Fruit fly (Drosophila melanogaster) whole organism, embryonic: Measurements from ENCODE around the gene ND-24.
A peak's percentile ranks its signal among the peaks of the same experiment; 100 is the strongest.

Experiments
- Abd-B ChIP-seq: fragments of 200-800 bp; sonication (Bioruptor generic); optimal IDR thresholded peaks from 2 replicates; lab custom pipeline; 2018; ENCODE audit warnings: missing biosample characterization, mild to moderate bottlenecking, missing genetic modification characterization, moderate library complexity
- CG10147 ChIP-seq: fragments of 200-800 bp; sonication (Bioruptor generic); optimal IDR thresholded peaks from 2 replicates; lab custom pipeline; 2019; ENCODE audit warnings: missing biosample characterization, mild to moderate bottlenecking, missing genetic modification characterization, moderate library complexity
- CG10267 ChIP-seq: fragments of 200-800 bp; sonication (Bioruptor generic); optimal IDR thresholded peaks from 2 replicates; lab custom pipeline; 2018; ENCODE audit warnings: missing biosample characterization, mild to moderate bottlenecking, missing genetic modification characterization, moderate library complexity
- CG12391 ChIP-seq: fragments of 200-800 bp; sonication (Bioruptor generic); optimal IDR thresholded peaks from 3 replicates; lab custom pipeline; 2018; ENCODE audit warnings: missing biosample characterization, mild to moderate bottlenecking, missing genetic modification characterization, moderate library complexity
- CG12659 ChIP-seq: fragments of 200-800 bp; sonication (Bioruptor generic); optimal IDR thresholded peaks from 3 replicates; lab custom pipeline; 2017; ENCODE audit warnings: mild to moderate bottlenecking, missing biosample characterization, missing genetic modification reagents, missing genetic modification characterization
- CG12942 ChIP-seq: fragments of 200-800 bp; sonication (Bioruptor generic); optimal IDR thresholded peaks from 3 replicates; lab custom pipeline; 2016; ENCODE audit warnings: missing biosample characterization, missing genetic modification characterization
- CG14441 ChIP-seq: fragments of 200-800 bp; sonication (Bioruptor generic); IDR thresholded peaks from 2 replicates; pipeline ENCODE4 v1.3.6; 2022; ENCODE audit warnings: missing biosample characterization, missing genetic modification characterization
- CG14860 ChIP-seq: fragments of 200-800 bp; sonication (Bioruptor generic); IDR thresholded peaks from 3 replicates; pipeline ENCODE4 v1.3.6; 2022; ENCODE audit warnings: missing biosample characterization, missing genetic modification characterization; ENCODE audit not compliant: partially characterized antibody
- CG14965 ChIP-seq: fragments of 200-800 bp; sonication (Bioruptor generic); optimal IDR thresholded peaks from 2 replicates; lab custom pipeline; 2016; ENCODE audit warnings: missing biosample characterization, missing genetic modification characterization, borderline replicate concordance
- CG15073 ChIP-seq: fragments of 200-800 bp; sonication (Bioruptor generic); optimal IDR thresholded peaks from 2 replicates; lab custom pipeline; 2016; ENCODE audit warnings: missing biosample characterization, missing genetic modification characterization
- CG31441 ChIP-seq: fragments of 200-800 bp; sonication (Bioruptor generic); IDR thresholded peaks from 2 replicates; pipeline ENCODE4 v1.3.6; 2022; ENCODE audit warnings: missing biosample characterization, missing genetic modification characterization
- CG3838 ChIP-seq: fragments of 200-800 bp; sonication (Bioruptor generic); optimal IDR thresholded peaks from 3 replicates; lab custom pipeline; 2016; ENCODE audit warnings: missing biosample characterization, missing genetic modification characterization
- CG5245 ChIP-seq: fragments of 200-800 bp; sonication (Bioruptor generic); optimal IDR thresholded peaks from 3 replicates; lab custom pipeline; 2016; ENCODE audit warnings: missing biosample characterization, missing genetic modification characterization
- CG8944 ChIP-seq: fragments of 200-800 bp; sonication (Bioruptor generic); optimal IDR thresholded peaks from 3 replicates; lab custom pipeline; 2016; ENCODE audit warnings: missing biosample characterization, missing genetic modification characterization
- CG9437 ChIP-seq: fragments of 200-800 bp; sonication (Bioruptor generic); optimal IDR thresholded peaks from 2 replicates; lab custom pipeline; 2018; ENCODE audit warnings: missing biosample characterization, mild to moderate bottlenecking, missing genetic modification characterization
- CG9817 ChIP-seq: fragments of 200-800 bp; sonication (Bioruptor generic); optimal IDR thresholded peaks from 2 replicates; lab custom pipeline; 2018; ENCODE audit warnings: missing biosample characterization, mild to moderate bottlenecking, missing genetic modification characterization, moderate library complexity
- D19B ChIP-seq: fragments of 200-800 bp; sonication (Bioruptor generic); optimal IDR thresholded peaks from 2 replicates; lab custom pipeline; 2017; ENCODE audit warnings: missing biosample characterization, mild to moderate bottlenecking, missing genetic modification characterization
- Dfd ChIP-seq, 2 experiments: fragments of >200 bp; optimal IDR thresholded peaks; 2 replicates each; lab custom pipeline; 2017; ENCODE audit warnings: missing biosample characterization in 2 of 2, missing genetic modification characterization in 2 of 2
- Dip2 ChIP-seq: fragments of 200-800 bp; sonication (Bioruptor generic); IDR thresholded peaks from 2 replicates; pipeline ENCODE4 v1.3.6; 2022; ENCODE audit warnings: missing biosample characterization, missing genetic modification characterization
- Dref ChIP-seq: fragments of 200-800 bp; sonication (Bioruptor generic); IDR thresholded peaks from 2 replicates; pipeline ENCODE4 v1.3.6; 2022; ENCODE audit warnings: missing biosample characterization, missing genetic modification characterization
- Fer3 ChIP-seq: fragments of 200-800 bp; sonication (Bioruptor generic); optimal IDR thresholded peaks from 2 replicates; lab custom pipeline; 2018; ENCODE audit warnings: missing biosample characterization, mild to moderate bottlenecking, missing genetic modification characterization, moderate library complexity
- HHEX ChIP-seq: fragments of 200-800 bp; sonication (Bioruptor generic); optimal IDR thresholded peaks from 3 replicates; lab custom pipeline; 2017; ENCODE audit warnings: missing biosample characterization, mild to moderate bottlenecking, missing genetic modification characterization, missing genetic modification reagents
- Hmx ChIP-seq: fragments of 200-800 bp; sonication (Bioruptor generic); optimal IDR thresholded peaks from 2 replicates; lab custom pipeline; 2016; ENCODE audit warnings: missing biosample characterization, missing genetic modification characterization
- Myb ChIP-seq: fragments of 200-800 bp; sonication (Bioruptor generic); optimal IDR thresholded peaks from 2 replicates; lab custom pipeline; 2016; ENCODE audit warnings: missing biosample characterization, missing genetic modification characterization
- Xrp1 ChIP-seq: fragments of 200-800 bp; sonication (Bioruptor generic); IDR thresholded peaks from 2 replicates; pipeline ENCODE4 v1.3.6; 2022; ENCODE audit warnings: missing biosample characterization, missing genetic modification characterization
- ato ChIP-seq: fragments of 200-800 bp; sonication (Bioruptor generic); IDR thresholded peaks from 2 replicates; pipeline ENCODE4 v1.3.6; 2022; ENCODE audit warnings: missing biosample characterization, missing genetic modification characterization; ENCODE audit not compliant: partially characterized antibody
- croc ChIP-seq: fragments of 200-800 bp; sonication (Bioruptor generic); conservative IDR thresholded peaks from 3 replicates; pipeline ENCODE4 v1.3.6; 2022; ENCODE audit warnings: missing biosample characterization, missing genetic modification characterization
- danr ChIP-seq: fragments of 200-800 bp; sonication (Bioruptor generic); IDR thresholded peaks from 2 replicates; pipeline ENCODE4 v1.3.6; 2022; ENCODE audit warnings: missing biosample characterization, missing genetic modification characterization
- dmrt11E ChIP-seq: fragments of 200-800 bp; sonication (Bioruptor generic); optimal IDR thresholded peaks from 3 replicates; lab custom pipeline; 2018; ENCODE audit warnings: missing biosample characterization, mild to moderate bottlenecking, missing genetic modification characterization, moderate library complexity
- grau ChIP-seq: fragments of 200-800 bp; optimal IDR thresholded peaks from 3 replicates; lab custom pipeline; 2019; ENCODE audit warnings: missing biosample characterization, mild to moderate bottlenecking, missing genetic modification characterization, moderate library complexity
- hbn ChIP-seq: fragments of 200-800 bp; sonication (Bioruptor generic); IDR thresholded peaks from 2 replicates; pipeline ENCODE4 v1.3.6; 2022; ENCODE audit warnings: missing biosample characterization, missing genetic modification characterization; ENCODE audit not compliant: partially characterized antibody
- inv ChIP-seq: fragments of 200-800 bp; sonication (Bioruptor generic); IDR thresholded peaks from 2 replicates; pipeline ENCODE4 v1.3.6; 2022; ENCODE audit warnings: missing biosample characterization, missing genetic modification characterization; ENCODE audit not compliant: partially characterized antibody
- jigr1 ChIP-seq: fragments of 200-800 bp; sonication (Bioruptor generic); IDR thresholded peaks from 3 replicates; pipeline ENCODE4 v1.3.6; 2022; ENCODE audit warnings: missing biosample characterization, missing genetic modification characterization
- kni ChIP-seq: fragments of 200-800 bp; sonication (Bioruptor generic); optimal IDR thresholded peaks from 3 replicates; lab custom pipeline; 2017; ENCODE audit warnings: mild to moderate bottlenecking, missing biosample characterization, missing genetic modification reagents, missing genetic modification characterization
- lmd ChIP-seq: fragments of 200-800 bp; sonication (Bioruptor generic); IDR thresholded peaks from 2 replicates; pipeline ENCODE4 v1.3.6; 2022; ENCODE audit warnings: missing biosample characterization, missing genetic modification characterization
- lola ChIP-seq, 3 experiments: fragments of >200 bp in 2 of 3; fragments of 200-800 bp in 1 of 3; sonication (Bioruptor generic) in 1 of 3; optimal IDR thresholded peaks; 2 replicates each; lab custom pipeline; 2017 to 2019; ENCODE audit warnings: missing biosample characterization in 3 of 3, missing genetic modification characterization in 3 of 3, mild to moderate bottlenecking in 1 of 3, moderate library complexity in 1 of 3
- mirr ChIP-seq: fragments of 200-800 bp; sonication (Bioruptor generic); optimal IDR thresholded peaks from 3 replicates; lab custom pipeline; 2018; ENCODE audit warnings: missing biosample characterization, mild to moderate bottlenecking, missing genetic modification characterization
- nerfin-2 ChIP-seq: fragments of 200-800 bp; sonication (Bioruptor generic); IDR thresholded peaks from 2 replicates; pipeline ENCODE4 v1.3.6; 2022; ENCODE audit warnings: missing biosample characterization, missing genetic modification characterization; ENCODE audit not compliant: partially characterized antibody
- pum ChIP-seq: fragments of 200-800 bp; sonication (Bioruptor generic); optimal IDR thresholded peaks from 2 replicates; lab custom pipeline; 2016; ENCODE audit warnings: missing biosample characterization, missing genetic modification characterization
- repo ChIP-seq: fragments of 200-800 bp; sonication (Bioruptor generic); optimal IDR thresholded peaks from 2 replicates; lab custom pipeline; 2016; ENCODE audit warnings: missing biosample characterization, missing genetic modification characterization
- sens ChIP-seq: fragments of 200-800 bp; sonication (Bioruptor generic); peaks from one replicate; lab custom pipeline; 2016; ENCODE audit warnings: missing biosample characterization, missing genetic modification characterization
- seq ChIP-seq: fragments of 200-800 bp; sonication (Bioruptor generic); IDR thresholded peaks from 2 replicates; pipeline ENCODE4 v1.3.6; 2022; ENCODE audit warnings: missing biosample characterization, missing genetic modification characterization
- sim ChIP-seq: fragments of 200-800 bp; sonication (Bioruptor generic); IDR thresholded peaks from 2 replicates; pipeline ENCODE4 v1.3.6; 2022; ENCODE audit warnings: missing biosample characterization, missing genetic modification characterization
- stc ChIP-seq: fragments of 200-800 bp; sonication (Bioruptor generic); IDR thresholded peaks from 2 replicates; pipeline ENCODE4 v1.3.6; 2022; ENCODE audit warnings: missing biosample characterization, missing genetic modification characterization
- tio ChIP-seq: fragments of 200-800 bp; sonication (Bioruptor generic); optimal IDR thresholded peaks from 2 replicates; lab custom pipeline; 2017; ENCODE audit warnings: missing biosample characterization, missing genetic modification characterization, inconsistent platforms
- trem ChIP-seq: fragments of 200-800 bp; optimal IDR thresholded peaks from 3 replicates; lab custom pipeline; 2019; ENCODE audit warnings: missing biosample characterization, mild to moderate bottlenecking, missing genetic modification characterization, moderate library complexity
- trh ChIP-seq: fragments of 200-800 bp; sonication (Bioruptor generic); optimal IDR thresholded peaks from 2 replicates; lab custom pipeline; 2016; ENCODE audit warnings: missing biosample characterization, missing genetic modification characterization

Gene ND-24

dm6 chrX:17625833-17626232 lies 6.1 kb upstream of the ND-24 start (continued):
- TF ChIP-seq mirr = peak; percentile 30

DNA sequence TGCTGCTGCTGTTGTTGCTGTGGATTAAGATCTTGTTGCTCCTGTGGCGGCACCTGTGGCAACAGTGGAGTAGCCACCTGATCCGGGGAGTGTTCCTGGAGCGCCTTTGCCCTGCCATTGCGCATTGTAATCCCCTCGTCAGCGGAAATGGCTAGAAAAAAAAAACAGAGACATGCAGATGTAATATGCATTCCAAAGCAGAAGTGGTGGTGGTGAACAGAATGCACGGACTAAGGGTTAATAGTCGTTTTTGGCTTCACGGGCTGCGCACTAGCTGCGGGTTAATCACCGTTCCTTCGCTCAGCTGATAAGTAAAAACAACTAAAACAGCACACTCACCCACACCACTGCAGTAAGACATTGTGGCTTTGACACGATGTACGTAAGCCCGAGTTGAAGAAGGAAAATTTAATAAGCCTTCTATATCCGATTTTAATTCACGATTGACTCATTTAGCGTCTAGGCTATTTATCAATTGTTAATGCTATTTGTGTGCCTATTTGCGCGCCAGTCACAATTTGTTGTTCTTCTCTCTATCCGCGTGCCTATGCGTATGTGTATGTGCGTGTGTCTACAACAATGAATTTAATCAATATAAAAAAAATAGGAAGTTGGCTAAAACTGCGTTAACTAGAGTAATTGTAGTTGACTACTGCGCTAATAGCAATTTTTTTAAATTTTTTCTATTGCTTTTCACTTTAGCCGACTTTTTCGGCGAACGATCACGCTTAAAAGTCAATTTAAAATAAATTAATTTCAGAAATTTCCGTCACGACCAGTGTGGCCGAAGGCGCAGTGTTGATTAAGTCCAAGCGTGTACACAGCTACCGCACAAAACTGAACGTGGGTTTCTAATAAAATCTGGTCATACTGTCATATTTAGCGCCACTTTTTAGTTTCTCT lies 4.5 kb upstream of the ND-24 start, which contains the start of gene stas:
TSS of gene stas (minus strand) at position 806 of the 903 bp plus-strand sequence.
- TF ChIP-seq nerfin-2 (GFP tag; lab: Robert Waterston, UW) (no peak), sens (peak; percentile 77), grau (tag; lab: Kevin White, UChicago) (peak; percentile 11), CG15073 (GFP tag; lab: Kevin White, UChicago) (no peak), D19B (GFP tag; lab: Kevin White, UChicago) (no peak), Fer3 (tag; lab: Kevin White, UChicago) (no peak), Xrp1 (GFP tag; lab: Robert Waterston, UW) (no peak), CG3838 (GFP tag; lab: Kevin White, UChicago) (no peak), inv (GFP tag; lab: Robert Waterston, UW) (no peak; the same call in 1 of the 2 replicates), CG12659 (peak; percentile 85), CG8944 (GFP tag; lab: Kevin White, UChicago) (no peak), trem (tag; lab: Kevin White, UChicago) (peak; percentile 7), CG12391 (peak; percentile 27), repo (no peak), Dfd (GFP tag; optimal IDR thresholded peaks at IDR 0.05; lab: Kevin White, UChicago) (no peak), dmrt11E (tag; lab: Kevin White, UChicago) (no peak), CG14860 (GFP tag; lab: Robert Waterston, UW) (no peak), lmd (GFP tag; lab: Robert Waterston, UW) (no peak), stc (GFP tag; lab: Robert Waterston, UW) (no peak), Dref (GFP tag; lab: Robert Waterston, UW) (peak; percentile 37; the same call in 1 of the 2 replicates), CG31441 (GFP tag; lab: Robert Waterston, UW) (peak; percentile 40; the same call in 1 of the 2 replicates), tio (GFP tag; lab: Kevin White, UChicago) (no peak), HHEX (peak; percentile 11), ato (GFP tag; lab: Robert Waterston, UW) (no peak), CG9817 (tag; lab: Kevin White, UChicago) (no peak), CG5245 (GFP tag; lab: Kevin White, UChicago) (no peak), pum (GFP tag; lab: Kevin White, UChicago) (no peak), CG10147 (GFP tag; lab: Kevin White, UChicago) (no peak), CG14441 (no peak), kni (no peak), lola (GFP tag; optimal IDR thresholded peaks at IDR 0.05; lab: Kevin White, UChicago) (no peak), CG14965 (GFP tag; lab: Kevin White, UChicago) (no peak), hbn (GFP tag; lab: Robert Waterston, UW) (no peak), jigr1 (no peak; the same call in 2 of the 3 replicates), sim (GFP tag; lab: Robert Waterston, UW) (no peak), CG10267 (tag; lab: Kevin White, UChicago) (peak; percentile 79), croc (GFP tag; lab: Robert Waterston, UW) (no peak), seq (GFP tag; lab: Robert Waterston, UW) (no peak), Hmx (GFP tag; lab: Kevin White, UChicago) (no peak), danr (GFP tag; lab: Robert Waterston, UW) (no peak), Dip2 (GFP tag; lab: Robert Waterston, UW) (no peak), CG12942 (GFP tag; lab: Kevin White, UChicago) (no peak), Abd-B (no peak), trh (no peak), CG9437 (GFP tag; lab: Kevin White, UChicago) (no peak), Myb (GFP tag; lab: Kevin White, UChicago) (no peak)
